Fruit fly (Drosophila melanogaster) whole organism, embryonic: ENCODE results near the gene Dhc36C.

ENCODE experiments used
- Aef1 ChIP-seq: fragments of 200-800 bp; sonication (Bioruptor generic); IDR thresholded peaks from 3 replicates; pipeline ENCODE4 v1.3.6; 2022; ENCODE audit warnings: missing biosample characterization, missing genetic modification characterization
- B-H1 ChIP-seq: fragments of 200-800 bp; sonication (Bioruptor generic); IDR thresholded peaks from 3 replicates; pipeline ENCODE4 v1.3.6; 2022; ENCODE audit warnings: missing biosample characterization, missing genetic modification characterization
- CG10147 ChIP-seq: fragments of 200-800 bp; sonication (Bioruptor generic); optimal IDR thresholded peaks from 2 replicates; lab custom pipeline; 2019; ENCODE audit warnings: missing biosample characterization, mild to moderate bottlenecking, missing genetic modification characterization, moderate library complexity
- CG10267 ChIP-seq: fragments of 200-800 bp; sonication (Bioruptor generic); optimal IDR thresholded peaks from 2 replicates; lab custom pipeline; 2018; ENCODE audit warnings: missing biosample characterization, mild to moderate bottlenecking, missing genetic modification characterization, moderate library complexity
- CG10654 ChIP-seq: fragments of 200-800 bp; sonication (Bioruptor generic); optimal IDR thresholded peaks from 2 replicates; lab custom pipeline; 2016; ENCODE audit warnings: missing biosample characterization, missing genetic modification characterization
- CG11696 ChIP-seq: fragments of 200-800 bp; sonication (Bioruptor generic); IDR thresholded peaks from 2 replicates; pipeline ENCODE4 v1.3.6; 2022; ENCODE audit warnings: missing biosample characterization, missing genetic modification characterization
- CG11723 ChIP-seq: fragments of 200-800 bp; sonication (Bioruptor generic); optimal IDR thresholded peaks from 2 replicates; lab custom pipeline; 2017; ENCODE audit warnings: missing biosample characterization, mild to moderate bottlenecking, missing genetic modification characterization
- CG14710 ChIP-seq: fragments of 200-800 bp; sonication (Bioruptor generic); optimal IDR thresholded peaks from 3 replicates; lab custom pipeline; 2019; ENCODE audit warnings: missing biosample characterization, mild to moderate bottlenecking, missing genetic modification characterization, moderate library complexity
- CG16813 ChIP-seq: fragments of 200-800 bp; sonication (Bioruptor generic); IDR thresholded peaks from 3 replicates; pipeline ENCODE4 v1.3.6; 2022; ENCODE audit warnings: missing biosample characterization, missing genetic modification characterization; ENCODE audit not compliant: partially characterized antibody
- CG17802 ChIP-seq: fragments of 200-800 bp; sonication (Bioruptor generic); optimal IDR thresholded peaks from 2 replicates; lab custom pipeline; 2018; ENCODE audit warnings: missing biosample characterization, mild to moderate bottlenecking, missing genetic modification characterization, moderate library complexity
- CG2202 ChIP-seq: fragments of 200-800 bp; sonication (Bioruptor generic); optimal IDR thresholded peaks from 2 replicates; lab custom pipeline; 2018; ENCODE audit warnings: missing biosample characterization, mild to moderate bottlenecking, missing genetic modification characterization
- CG2678 ChIP-seq: fragments of 200-800 bp; sonication (Bioruptor generic); optimal IDR thresholded peaks from 3 replicates; lab custom pipeline; 2019; ENCODE audit warnings: missing biosample characterization, mild to moderate bottlenecking, missing genetic modification characterization, moderate library complexity
- CG32767 ChIP-seq: fragments of 200-800 bp; sonication (Bioruptor generic); IDR thresholded peaks from 2 replicates; pipeline ENCODE4 v1.3.6; 2022; ENCODE audit warnings: missing biosample characterization, missing genetic modification characterization
- CG33213 ChIP-seq: fragments of 200-800 bp; sonication (Bioruptor generic); optimal IDR thresholded peaks from 3 replicates; lab custom pipeline; 2016; ENCODE audit warnings: missing biosample characterization, missing genetic modification characterization
- CG3726 ChIP-seq: fragments of 200-800 bp; sonication (Bioruptor generic); IDR thresholded peaks from 3 replicates; pipeline ENCODE4, ENCODE4 v1.3.6; 2022; ENCODE audit warnings: missing biosample characterization, missing genetic modification characterization
- CG3995 ChIP-seq: fragments of 200-800 bp; sonication (Bioruptor generic); optimal IDR thresholded peaks from 3 replicates; lab custom pipeline; 2016; ENCODE audit warnings: missing biosample characterization, missing genetic modification characterization
- CG4424 ChIP-seq: fragments of 200-800 bp; sonication (Bioruptor generic); optimal IDR thresholded peaks from 3 replicates; lab custom pipeline; 2016; ENCODE audit warnings: missing biosample characterization, missing genetic modification characterization
- CG4617 ChIP-seq: fragments of 200-800 bp; sonication (Bioruptor generic); optimal IDR thresholded peaks from 3 replicates; lab custom pipeline; 2016; ENCODE audit warnings: missing biosample characterization, missing genetic modification characterization, borderline replicate concordance
- CG5245 ChIP-seq: fragments of 200-800 bp; sonication (Bioruptor generic); optimal IDR thresholded peaks from 3 replicates; lab custom pipeline; 2016; ENCODE audit warnings: missing biosample characterization, missing genetic modification characterization
- CG5953 ChIP-seq: fragments of 200-800 bp; sonication (Bioruptor generic); IDR thresholded peaks from 2 replicates; pipeline ENCODE4 v1.3.6; 2022; ENCODE audit warnings: missing biosample characterization, missing genetic modification characterization
- CG6272 ChIP-seq: fragments of 200-800 bp; sonication (Bioruptor generic); IDR thresholded peaks from 2 replicates; pipeline ENCODE4 v1.3.6; 2022; ENCODE audit warnings: missing biosample characterization, missing genetic modification characterization
- CG7745 ChIP-seq: fragments of 200-800 bp; sonication (Bioruptor generic); optimal IDR thresholded peaks from 2 replicates; lab custom pipeline; 2018; ENCODE audit warnings: missing biosample characterization, mild to moderate bottlenecking, missing genetic modification characterization, moderate library complexity
- CG7987 ChIP-seq: fragments of 200-800 bp; sonication (Bioruptor generic); optimal IDR thresholded peaks from 2 replicates; lab custom pipeline; 2018; ENCODE audit warnings: missing biosample characterization, mild to moderate bottlenecking, missing genetic modification characterization, moderate library complexity
- CG8388 ChIP-seq: fragments of 200-800 bp; sonication (Bioruptor generic); optimal IDR thresholded peaks from 2 replicates; lab custom pipeline; 2019; ENCODE audit warnings: missing biosample characterization, mild to moderate bottlenecking, missing genetic modification characterization, moderate library complexity
- CG9437 ChIP-seq: fragments of 200-800 bp; sonication (Bioruptor generic); optimal IDR thresholded peaks from 2 replicates; lab custom pipeline; 2018; ENCODE audit warnings: missing biosample characterization, mild to moderate bottlenecking, missing genetic modification characterization
- CG9876 ChIP-seq: fragments of 200-800 bp; sonication (Bioruptor generic); optimal IDR thresholded peaks from 2 replicates; lab custom pipeline; 2016; ENCODE audit warnings: missing biosample characterization, missing genetic modification characterization
- CHES-1-like ChIP-seq: fragments of 200-800 bp; sonication (Bioruptor generic); optimal IDR thresholded peaks from 2 replicates; lab custom pipeline; 2016; ENCODE audit warnings: missing biosample characterization, missing genetic modification characterization
- Eip74EF ChIP-seq, 2 experiments: fragments of 200-800 bp in 1 of 2; fragments of >200 bp in 1 of 2; sonication (Bioruptor generic) in 1 of 2; optimal IDR thresholded peaks; 2 replicates each; lab custom pipeline; 2017 to 2019; ENCODE audit warnings: missing biosample characterization in 2 of 2, missing genetic modification characterization in 2 of 2, mild to moderate bottlenecking in 1 of 2, moderate library complexity in 1 of 2
- Ets65A ChIP-seq: fragments of 200-800 bp; sonication (Bioruptor generic); peaks from one replicate; lab custom pipeline; 2016; ENCODE audit warnings: missing biosample characterization, missing genetic modification characterization
- HLH54F ChIP-seq: fragments of 200-800 bp; sonication (Bioruptor generic); optimal IDR thresholded peaks from 3 replicates; lab custom pipeline; 2016; ENCODE audit warnings: missing biosample characterization, missing genetic modification characterization
- MESR4 ChIP-seq: fragments of 200-800 bp; sonication (Bioruptor generic); optimal IDR thresholded peaks from 2 replicates; lab custom pipeline; 2018; ENCODE audit warnings: missing biosample characterization, mild to moderate bottlenecking, missing genetic modification characterization, moderate library complexity
- MTF-1 ChIP-seq: fragments of 200-800 bp; sonication (Bioruptor generic); optimal IDR thresholded peaks from 2 replicates; lab custom pipeline; 2018; ENCODE audit warnings: missing biosample characterization, mild to moderate bottlenecking, missing genetic modification characterization, borderline replicate concordance
- Poxn ChIP-seq: fragments of 200-800 bp; sonication (Bioruptor generic); IDR thresholded peaks from 2 replicates; pipeline ENCODE4 v1.3.6; 2022; ENCODE audit warnings: missing biosample characterization, missing genetic modification characterization
- Stat92E ChIP-seq, 3 experiments: fragments of >200 bp in 2 of 3; fragments of 200-800 bp in 1 of 3; sonication (Bioruptor generic) in 1 of 3; optimal IDR thresholded peaks; 2 replicates each; lab custom pipeline; 2017 to 2019; ENCODE audit warnings: missing biosample characterization in 3 of 3, missing genetic modification characterization in 3 of 3, mild to moderate bottlenecking in 1 of 3, moderate library complexity in 1 of 3
- Tbp ChIP-seq: fragments of >200 bp; optimal IDR thresholded peaks from 2 replicates; lab custom pipeline; 2018; ENCODE audit warnings: missing biosample characterization, missing genetic modification characterization
- abd-A ChIP-seq: fragments of 200-800 bp; sonication (Bioruptor generic); optimal IDR thresholded peaks from 3 replicates; lab custom pipeline; 2019; ENCODE audit warnings: missing biosample characterization, mild to moderate bottlenecking, missing genetic modification characterization, moderate library complexity
- aop ChIP-seq: fragments of 200-800 bp; sonication (Bioruptor generic); IDR thresholded peaks from 2 replicates; pipeline ENCODE4 v1.3.6; 2022; ENCODE audit warnings: missing biosample characterization, missing genetic modification characterization
- dan ChIP-seq: fragments of 200-800 bp; sonication (Bioruptor generic); IDR thresholded peaks from 2 replicates; pipeline ENCODE4 v1.3.6; 2022; ENCODE audit warnings: missing biosample characterization, missing genetic modification characterization
- ewg ChIP-seq: fragments of 200-800 bp; sonication (Bioruptor generic); optimal IDR thresholded peaks from 3 replicates; lab custom pipeline; 2017; ENCODE audit warnings: mild to moderate bottlenecking, missing biosample characterization, missing genetic modification reagents, missing genetic modification characterization
- ind ChIP-seq: fragments of 200-800 bp; sonication (Bioruptor generic); optimal IDR thresholded peaks from 3 replicates; lab custom pipeline; 2016; ENCODE audit warnings: missing biosample characterization, missing genetic modification characterization
- ken ChIP-seq: fragments of 200-800 bp; sonication (Bioruptor generic); IDR thresholded peaks from 3 replicates; pipeline ENCODE4 v1.3.6; 2022; ENCODE audit warnings: missing biosample characterization, missing genetic modification characterization
- nerfin-2 ChIP-seq: fragments of 200-800 bp; sonication (Bioruptor generic); IDR thresholded peaks from 2 replicates; pipeline ENCODE4 v1.3.6; 2022; ENCODE audit warnings: missing biosample characterization, missing genetic modification characterization; ENCODE audit not compliant: partially characterized antibody
- onecut ChIP-seq: fragments of 200-800 bp; sonication (Bioruptor generic); IDR thresholded peaks from 2 replicates; pipeline ENCODE4 v1.3.6; 2022; ENCODE audit warnings: missing biosample characterization, missing genetic modification characterization
- p53 ChIP-seq: fragments of 200-800 bp; sonication (Bioruptor generic); optimal IDR thresholded peaks from 2 replicates; lab custom pipeline; 2016; ENCODE audit warnings: missing biosample characterization, missing genetic modification characterization
- pnt ChIP-seq: fragments of 200-800 bp; sonication (Bioruptor generic); optimal IDR thresholded peaks from 3 replicates; lab custom pipeline; 2016; ENCODE audit warnings: missing biosample characterization, missing genetic modification characterization
- ranshi ChIP-seq: fragments of 200-800 bp; sonication (Bioruptor generic); IDR thresholded peaks from 2 replicates; pipeline ENCODE4 v1.3.6; 2022; ENCODE audit warnings: missing biosample characterization, missing genetic modification characterization
- sens-2 ChIP-seq: fragments of 200-800 bp; sonication (Bioruptor generic); IDR thresholded peaks from 2 replicates; pipeline ENCODE4 v1.3.6; 2022; ENCODE audit warnings: missing biosample characterization, missing genetic modification characterization
- stc ChIP-seq: fragments of 200-800 bp; sonication (Bioruptor generic); IDR thresholded peaks from 2 replicates; pipeline ENCODE4 v1.3.6; 2022; ENCODE audit warnings: missing biosample characterization, missing genetic modification characterization
- usp ChIP-seq: fragments of >200 bp; optimal IDR thresholded peaks from 2 replicates; lab custom pipeline; 2017; ENCODE audit warnings: missing biosample characterization, missing genetic modification characterization
- wor ChIP-seq: fragments of 200-800 bp; sonication (Bioruptor generic); IDR thresholded peaks from 2 replicates; pipeline ENCODE4 v1.3.6; 2022; ENCODE audit warnings: missing biosample characterization, missing genetic modification characterization

The Dhc36C gene

DNA sequence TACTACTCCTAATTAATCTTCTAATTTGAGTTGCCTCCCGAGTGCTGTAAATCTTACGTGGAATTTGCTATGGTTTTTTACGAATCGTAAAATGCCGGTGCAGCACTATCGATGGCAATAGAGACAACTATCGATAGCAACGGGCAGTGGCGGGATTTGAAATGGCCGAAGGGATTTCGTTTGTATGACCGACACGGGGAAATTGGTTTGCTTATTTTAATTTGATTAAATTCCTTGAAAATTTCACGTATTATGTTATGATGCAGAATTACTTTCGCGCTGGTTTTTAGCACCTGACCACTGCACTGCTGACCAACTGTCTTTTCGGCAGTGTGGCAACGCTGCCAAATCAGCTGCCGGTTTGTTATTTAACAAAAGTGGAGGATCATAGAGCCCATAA is 17.0 kb upstream of the Dhc36C start, which contains the start of the genes GCS2beta and CG5131 (continued):
- TF ChIP-seq CG2202 (tag; lab: Kevin White, UChicago): peak; percentile 64
- peak; percentile 73 for TF ChIP-seq CG17802 (tag; lab: Kevin White, UChicago)
- peak; percentile 93 for TF ChIP-seq CG33213 (GFP tag; lab: Kevin White, UChicago)
- peak; percentile 89 for TF ChIP-seq CG14710 (tag; lab: Kevin White, UChicago)
- TF ChIP-seq ranshi (GFP tag; lab: Robert Waterston, UW): peak; percentile 94
- peak; percentile 97 for TF ChIP-seq CG9437 (GFP tag; lab: Kevin White, UChicago)
- TF ChIP-seq CG6272: peak; percentile 95
- peak; percentile 62; the same call in 1 of the 2 replicates for TF ChIP-seq nerfin-2 (GFP tag; lab: Robert Waterston, UW)
- TF ChIP-seq CHES-1-like: peak; percentile 98
- TF ChIP-seq B-H1 (GFP tag; lab: Robert Waterston, UW): peak; percentile 86
- peak; percentile 85 for TF ChIP-seq stc
- peak; percentile 94 for TF ChIP-seq Aef1
- peak; percentile 69 for TF ChIP-seq CG11696 (GFP tag; lab: Robert Waterston, UW)
- peak in 1 of 3 experiments; percentile 2 for TF ChIP-seq Stat92E (GFP tag; optimal IDR thresholded peaks at IDR 0.05; lab: Kevin White, UChicago)
- TF ChIP-seq ewg (GFP tag; lab: Kevin White, UChicago): peak; percentile 83
- no peak for TF ChIP-seq abd-A (tag; lab: Kevin White, UChicago)
- TF ChIP-seq CG32767: peak; percentile 85
- peak; percentile 87; the same call in 2 of the 3 replicates for TF ChIP-seq CG3726
- peak; percentile 90 for TF ChIP-seq Poxn (GFP tag; lab: Robert Waterston, UW)
- no peak for TF ChIP-seq Tbp (GFP tag; lab: Kevin White, UChicago)
- TF ChIP-seq CG4617 (GFP tag; lab: Kevin White, UChicago): peak; percentile 98
- TF ChIP-seq MESR4 (GFP tag; lab: Kevin White, UChicago): peak; percentile 60
- peak; percentile 77 for TF ChIP-seq sens-2 (GFP tag; lab: Robert Waterston, UW)
- TF ChIP-seq usp (GFP tag; lab: Kevin White, UChicago): no peak
- peak; percentile 94 for TF ChIP-seq CG16813
- TF ChIP-seq HLH54F (GFP tag; lab: Kevin White, UChicago): peak; percentile 98
- TF ChIP-seq CG8388 (GFP tag; lab: Kevin White, UChicago): peak; percentile 82
- peak; percentile 100 for TF ChIP-seq Ets65A (GFP tag; lab: Kevin White, UChicago)
- TF ChIP-seq Eip74EF (GFP tag; optimal IDR thresholded peaks at IDR 0.05; lab: Kevin White, UChicago): peak in 1 of 2 experiments; percentile 39
- TF ChIP-seq CG4424 (GFP tag; lab: Kevin White, UChicago): peak; percentile 92
- peak; percentile 88 for TF ChIP-seq CG2678 (tag; lab: Kevin White, UChicago)
- peak; percentile 76 for TF ChIP-seq CG10267 (tag; lab: Kevin White, UChicago)
- peak; percentile 65; the same call in 1 of the 2 replicates for TF ChIP-seq aop (GFP tag; lab: Robert Waterston, UW)
- TF ChIP-seq CG3995 (GFP tag; lab: Kevin White, UChicago): peak; percentile 71
- TF ChIP-seq CG5953 (GFP tag; lab: Robert Waterston, UW): peak; percentile 80
- peak; percentile 97 for TF ChIP-seq ind (GFP tag; lab: Kevin White, UChicago)
- TF ChIP-seq dan (GFP tag; lab: Robert Waterston, UW): 0 out of 2 replicates have a peak, but pooled peaks have one; percentile 54
- TF ChIP-seq CG10147 (GFP tag; lab: Kevin White, UChicago): peak; percentile 85
- TF ChIP-seq CG7745: no peak
- peak; percentile 89 for TF ChIP-seq CG5245 (GFP tag; lab: Kevin White, UChicago)
- peak; percentile 85 for TF ChIP-seq wor
- peak; percentile 84 for TF ChIP-seq CG7987 (GFP tag; lab: Kevin White, UChicago)
- TF ChIP-seq onecut (GFP tag; lab: Robert Waterston, UW): no peak
- peak; percentile 94 for TF ChIP-seq ken
- TF ChIP-seq pnt: peak; percentile 97
- TF ChIP-seq MTF-1 (GFP tag; lab: Kevin White, UChicago): peak; percentile 73
- peak; percentile 79 for TF ChIP-seq CG11723 (GFP tag; lab: Kevin White, UChicago)
- TF ChIP-seq CG10654: peak; percentile 93
- TF ChIP-seq p53 (GFP tag; lab: Kevin White, UChicago): peak; percentile 94
- TF ChIP-seq CG9876: peak; percentile 96
